Fruit fly (Drosophila melanogaster) whole organism, embryonic: ENCODE results near the gene CG31538.

ENCODE experiments used
- Atf-2 ChIP-seq: fragments of 200-800 bp; sonication (Bioruptor generic); optimal IDR thresholded peaks from 2 replicates; lab custom pipeline; 2016; ENCODE audit warnings: missing biosample characterization, missing genetic modification characterization
- BtbVII ChIP-seq: fragments of 200-800 bp; sonication (Bioruptor generic); optimal IDR thresholded peaks from 3 replicates; lab custom pipeline; 2017; ENCODE audit warnings: missing biosample characterization, mild to moderate bottlenecking, missing genetic modification characterization
- CG10147 ChIP-seq: fragments of 200-800 bp; sonication (Bioruptor generic); optimal IDR thresholded peaks from 2 replicates; lab custom pipeline; 2019; ENCODE audit warnings: missing biosample characterization, mild to moderate bottlenecking, missing genetic modification characterization, moderate library complexity
- CG14965 ChIP-seq: fragments of 200-800 bp; sonication (Bioruptor generic); optimal IDR thresholded peaks from 2 replicates; lab custom pipeline; 2016; ENCODE audit warnings: missing biosample characterization, missing genetic modification characterization, borderline replicate concordance
- CG15073 ChIP-seq: fragments of 200-800 bp; sonication (Bioruptor generic); optimal IDR thresholded peaks from 2 replicates; lab custom pipeline; 2016; ENCODE audit warnings: missing biosample characterization, missing genetic modification characterization
- CG16779 ChIP-seq: fragments of 200-800 bp; sonication (Bioruptor generic); IDR thresholded peaks from 2 replicates; pipeline ENCODE4 v1.3.6; 2022; ENCODE audit warnings: missing biosample characterization, missing genetic modification characterization
- CG16813 ChIP-seq: fragments of 200-800 bp; sonication (Bioruptor generic); IDR thresholded peaks from 3 replicates; pipeline ENCODE4 v1.3.6; 2022; ENCODE audit warnings: missing biosample characterization, missing genetic modification characterization; ENCODE audit not compliant: partially characterized antibody
- CG17328 ChIP-seq: fragments of 200-800 bp; sonication (Bioruptor generic); IDR thresholded peaks from 2 replicates; pipeline ENCODE4 v1.3.6; 2022; ENCODE audit warnings: missing biosample characterization, missing genetic modification characterization
- CG17612 ChIP-seq: fragments of 200-800 bp; sonication (Bioruptor generic); IDR thresholded peaks from 2 replicates; pipeline ENCODE4 v1.3.6; 2022; ENCODE audit warnings: missing biosample characterization, missing genetic modification characterization
- CG17802 ChIP-seq: fragments of 200-800 bp; sonication (Bioruptor generic); optimal IDR thresholded peaks from 2 replicates; lab custom pipeline; 2018; ENCODE audit warnings: missing biosample characterization, mild to moderate bottlenecking, missing genetic modification characterization, moderate library complexity
- CG17829 ChIP-seq: fragments of 200-800 bp; optimal IDR thresholded peaks from 2 replicates; lab custom pipeline; 2019; ENCODE audit warnings: missing biosample characterization, mild to moderate bottlenecking, missing genetic modification characterization, moderate library complexity
- CG2116 ChIP-seq: fragments of 200-800 bp; sonication (Bioruptor generic); optimal IDR thresholded peaks from 3 replicates; lab custom pipeline; 2018; ENCODE audit warnings: missing biosample characterization, mild to moderate bottlenecking, missing genetic modification characterization
- CG32767 ChIP-seq: fragments of 200-800 bp; sonication (Bioruptor generic); IDR thresholded peaks from 2 replicates; pipeline ENCODE4 v1.3.6; 2022; ENCODE audit warnings: missing biosample characterization, missing genetic modification characterization
- CG32772 ChIP-seq: fragments of 200-800 bp; sonication (Bioruptor generic); IDR thresholded peaks from 2 replicates; pipeline ENCODE4 v1.3.6; 2022; ENCODE audit warnings: missing biosample characterization, missing genetic modification characterization
- CG6272 ChIP-seq: fragments of 200-800 bp; sonication (Bioruptor generic); IDR thresholded peaks from 2 replicates; pipeline ENCODE4 v1.3.6; 2022; ENCODE audit warnings: missing biosample characterization, missing genetic modification characterization
- CG8359 ChIP-seq: fragments of 200-800 bp; sonication (Bioruptor generic); optimal IDR thresholded peaks from 2 replicates; lab custom pipeline; 2017; ENCODE audit warnings: missing biosample characterization, mild to moderate bottlenecking, missing genetic modification characterization, borderline replicate concordance
- CG8478 ChIP-seq: fragments of >200 bp; optimal IDR thresholded peaks from 2 replicates; lab custom pipeline; 2018
- CG9437 ChIP-seq: fragments of 200-800 bp; sonication (Bioruptor generic); optimal IDR thresholded peaks from 2 replicates; lab custom pipeline; 2018; ENCODE audit warnings: missing biosample characterization, mild to moderate bottlenecking, missing genetic modification characterization
- Dp ChIP-seq: fragments of 200-800 bp; sonication (Bioruptor generic); optimal IDR thresholded peaks from 2 replicates; lab custom pipeline; 2018; ENCODE audit warnings: missing biosample characterization, mild to moderate bottlenecking, missing genetic modification characterization, moderate library complexity
- H2.0 ChIP-seq: fragments of 200-800 bp; sonication (Bioruptor generic); IDR thresholded peaks from 2 replicates; pipeline ENCODE4 v1.3.6; 2022; ENCODE audit warnings: missing biosample characterization, missing genetic modification characterization
- HLH3B ChIP-seq: fragments of 200-800 bp; sonication (Bioruptor generic); IDR thresholded peaks from 2 replicates; pipeline ENCODE4 v1.3.6; 2022; ENCODE audit warnings: missing biosample characterization, missing genetic modification characterization
- HmgZ ChIP-seq: fragments of 200-800 bp; sonication (Bioruptor generic); optimal IDR thresholded peaks from 2 replicates; lab custom pipeline; 2018; ENCODE audit warnings: missing biosample characterization, mild to moderate bottlenecking, missing genetic modification characterization
- NK7.1 ChIP-seq: fragments of 200-800 bp; sonication (Bioruptor generic); optimal IDR thresholded peaks from 3 replicates; lab custom pipeline; 2016; ENCODE audit warnings: missing biosample characterization, missing genetic modification characterization
- PHDP ChIP-seq: fragments of 200-800 bp; sonication (Bioruptor generic); optimal IDR thresholded peaks from 3 replicates; lab custom pipeline; 2018; ENCODE audit warnings: missing biosample characterization, mild to moderate bottlenecking, missing genetic modification characterization, moderate library complexity
- Pdp1 ChIP-seq, 2 experiments: fragments of 200-800 bp; sonication (Bioruptor generic); optimal IDR thresholded peaks; 3 replicates each; lab custom pipeline; 2016; ENCODE audit warnings: missing biosample characterization in 2 of 2, missing genetic modification characterization in 2 of 2, mild to moderate bottlenecking in 1 of 2, moderate library complexity in 1 of 2
- Poxn ChIP-seq: fragments of 200-800 bp; sonication (Bioruptor generic); IDR thresholded peaks from 2 replicates; pipeline ENCODE4 v1.3.6; 2022; ENCODE audit warnings: missing biosample characterization, missing genetic modification characterization
- Rx ChIP-seq: fragments of 200-800 bp; sonication (Bioruptor generic); IDR thresholded peaks from 2 replicates; pipeline ENCODE4 v1.3.6; 2022; ENCODE audit warnings: missing biosample characterization, missing genetic modification characterization
- al ChIP-seq: fragments of 200-800 bp; sonication (Bioruptor generic); IDR thresholded peaks from 2 replicates; pipeline ENCODE4 v1.3.6; 2022; ENCODE audit warnings: missing biosample characterization, missing genetic modification characterization
- az2 ChIP-seq: fragments of 200-800 bp; sonication (Bioruptor generic); optimal IDR thresholded peaks from 3 replicates; lab custom pipeline; 2016; ENCODE audit warnings: missing biosample characterization, missing genetic modification characterization
- bbx ChIP-seq: fragments of 200-800 bp; sonication (Bioruptor generic); IDR thresholded peaks from 2 replicates; pipeline ENCODE4 v1.3.6; 2022; ENCODE audit warnings: missing biosample characterization, missing genetic modification characterization; ENCODE audit not compliant: partially characterized antibody
- bcd ChIP-seq: fragments of 200-800 bp; sonication (Bioruptor generic); optimal IDR thresholded peaks from 2 replicates; lab custom pipeline; 2017; ENCODE audit warnings: missing biosample characterization, mild to moderate bottlenecking, missing genetic modification characterization
- bigmax ChIP-seq: fragments of 200-800 bp; sonication (Bioruptor generic); optimal IDR thresholded peaks from 2 replicates; lab custom pipeline; 2018; ENCODE audit warnings: missing biosample characterization, mild to moderate bottlenecking, missing genetic modification characterization
- chif ChIP-seq, 2 experiments: fragments of 200-800 bp; sonication (Bioruptor generic); optimal IDR thresholded peaks; 3 replicates each; lab custom pipeline; 2016; ENCODE audit warnings: missing biosample characterization in 2 of 2, missing genetic modification characterization in 2 of 2
- chm ChIP-seq: fragments of 200-800 bp; sonication (Bioruptor generic); IDR thresholded peaks from 2 replicates; pipeline ENCODE4 v1.3.6; 2022; ENCODE audit warnings: missing biosample characterization, missing genetic modification characterization
- da ChIP-seq: fragments of 200-800 bp; sonication (Bioruptor generic); optimal IDR thresholded peaks from 2 replicates; lab custom pipeline; 2016; ENCODE audit warnings: missing biosample characterization, missing genetic modification characterization
- eyg ChIP-seq: fragments of 200-800 bp; sonication (Bioruptor generic); optimal IDR thresholded peaks from 3 replicates; lab custom pipeline; 2016; ENCODE audit warnings: missing biosample characterization, missing genetic modification characterization
- fd3F ChIP-seq: fragments of 200-800 bp; sonication (Bioruptor generic); optimal IDR thresholded peaks from 2 replicates; lab custom pipeline; 2018; ENCODE audit warnings: missing biosample characterization, mild to moderate bottlenecking, missing genetic modification characterization, moderate library complexity
- lab ChIP-seq: fragments of 200-800 bp; sonication (Bioruptor generic); optimal IDR thresholded peaks from 3 replicates; lab custom pipeline; 2017; ENCODE audit warnings: missing biosample characterization, missing genetic modification characterization, mild to moderate bottlenecking, moderate library complexity, missing genetic modification reagents
- oc ChIP-seq: fragments of 200-800 bp; sonication (Bioruptor generic); optimal IDR thresholded peaks from 2 replicates; lab custom pipeline; 2018; ENCODE audit warnings: missing biosample characterization, mild to moderate bottlenecking, missing genetic modification characterization, moderate library complexity
- pb ChIP-seq: fragments of 200-800 bp; sonication (Bioruptor generic); optimal IDR thresholded peaks from 3 replicates; lab custom pipeline; 2016; ENCODE audit warnings: missing biosample characterization, missing genetic modification characterization
- sd ChIP-seq: fragments of 200-800 bp; sonication (Bioruptor generic); optimal IDR thresholded peaks from 3 replicates; lab custom pipeline; 2018; ENCODE audit warnings: missing biosample characterization, mild to moderate bottlenecking, missing genetic modification characterization, moderate library complexity
- sna ChIP-seq: fragments of 200-800 bp; sonication (Bioruptor generic); IDR thresholded peaks from 2 replicates; pipeline ENCODE4 v1.3.6; 2022; ENCODE audit warnings: missing biosample characterization, missing genetic modification characterization; ENCODE audit not compliant: partially characterized antibody
- so ChIP-seq: fragments of 200-800 bp; sonication (Bioruptor generic); IDR thresholded peaks from 3 replicates; pipeline ENCODE4 v1.3.6; 2022; ENCODE audit warnings: missing biosample characterization, missing genetic modification characterization
- tap ChIP-seq: fragments of 200-800 bp; optimal IDR thresholded peaks from 3 replicates; lab custom pipeline; 2019; ENCODE audit warnings: missing biosample characterization, mild to moderate bottlenecking, missing genetic modification characterization, moderate library complexity
- tin ChIP-seq: fragments of 200-800 bp; sonication (Bioruptor generic); optimal IDR thresholded peaks from 3 replicates; lab custom pipeline; 2016; ENCODE audit warnings: missing biosample characterization, missing genetic modification characterization
- twi ChIP-seq: fragments of 200-800 bp; optimal IDR thresholded peaks from 2 replicates; lab custom pipeline; 2019; ENCODE audit warnings: missing biosample characterization, mild to moderate bottlenecking, missing genetic modification characterization, moderate library complexity
- wdn ChIP-seq: fragments of 200-800 bp; sonication (Bioruptor generic); IDR thresholded peaks from 2 replicates; pipeline ENCODE4 v1.3.6; 2022; ENCODE audit warnings: missing biosample characterization, missing genetic modification characterization
- zen ChIP-seq: fragments of 200-800 bp; sonication (Bioruptor generic); optimal IDR thresholded peaks from 3 replicates; lab custom pipeline; 2018; ENCODE audit warnings: missing biosample characterization, mild to moderate bottlenecking, missing genetic modification characterization, moderate library complexity
- zen2 ChIP-seq: fragments of 200-800 bp; sonication (Bioruptor generic); IDR thresholded peaks from 3 replicates; pipeline ENCODE4 v1.3.6; 2022; ENCODE audit warnings: missing biosample characterization, missing genetic modification characterization; ENCODE audit not compliant: partially characterized antibody

The CG31538 gene

DNA sequence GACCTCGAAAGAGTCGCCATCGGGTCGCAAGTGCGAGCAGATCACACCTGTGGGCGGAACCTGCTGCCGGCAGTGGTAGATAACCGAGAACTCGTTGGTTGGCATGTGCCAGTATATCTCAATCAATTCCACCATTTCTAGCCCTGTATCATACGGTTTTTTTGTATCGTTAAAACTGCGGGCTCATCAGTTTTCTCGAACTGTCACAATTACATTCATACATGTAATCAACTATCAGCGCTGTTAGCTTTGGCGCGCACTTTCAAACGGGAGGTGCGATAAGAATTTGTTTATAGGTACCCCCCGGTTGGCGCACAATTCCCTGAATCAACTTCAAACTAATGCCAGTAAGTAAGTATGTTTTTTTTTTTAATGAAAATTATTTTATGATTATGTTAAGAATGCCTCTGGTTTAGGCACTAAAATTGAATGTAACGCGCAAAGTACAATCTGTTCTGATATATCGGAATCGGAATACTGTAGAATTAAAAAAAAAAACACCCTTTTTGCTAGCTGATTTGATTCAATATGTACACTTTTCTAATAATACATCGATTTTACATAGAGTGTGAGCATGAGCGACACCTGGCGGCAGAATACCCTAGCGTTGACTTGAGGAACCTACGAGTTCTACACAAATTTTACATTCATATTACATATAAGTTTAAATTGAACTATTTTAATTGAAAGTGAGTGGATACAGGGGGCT, 21.1 kb upstream of the CG31538 start (continued):
- TF ChIP-seq bigmax (GFP tag; lab: Kevin White, UChicago) (peak; percentile 4), zen2 (GFP tag; lab: Robert Waterston, UW) (no peak), bbx (GFP tag; lab: Robert Waterston, UW) (peak; percentile 47), H2.0 (peak; percentile 55), BtbVII (GFP tag; lab: Kevin White, UChicago) (peak; percentile 49), CG9437 (GFP tag; lab: Kevin White, UChicago) (no peak), chif (GFP tag; optimal IDR thresholded peaks at IDR 0.05; lab: Kevin White, UChicago) (peak in 1 of 2 experiments; percentile 76), CG10147 (peak; percentile 14), CG8359 (GFP tag; lab: Kevin White, UChicago) (no peak), NK7.1 (GFP tag; lab: Kevin White, UChicago) (no peak), Pdp1 (GFP tag; optimal IDR thresholded peaks at IDR 0.05; lab: Kevin White, UChicago) (peak; percentile 50 to 71), Poxn (GFP tag; lab: Robert Waterston, UW) (no peak), CG16813 (GFP tag; lab: Robert Waterston, UW) (peak; percentile 67), chm (GFP tag; lab: Robert Waterston, UW) (0 out of 2 replicates have a peak, but pooled peaks have one; percentile 54), CG17802 (tag; lab: Kevin White, UChicago) (no peak), fd3F (GFP tag; lab: Kevin White, UChicago) (peak; percentile 48), CG8478 (lab: Kevin White, UChicago) (no peak), pb (peak; percentile 18), Atf-2 (peak; percentile 14), CG2116 (GFP tag; lab: Kevin White, UChicago) (peak; percentile 38), CG6272 (peak; percentile 44), CG17829 (tag; lab: Kevin White, UChicago) (peak; percentile 60), oc (tag; lab: Kevin White, UChicago) (no peak), sna (GFP tag; lab: Robert Waterston, UW) (no peak), eyg (GFP tag; lab: Kevin White, UChicago) (peak; percentile 6), al (GFP tag; lab: Robert Waterston, UW) (peak; percentile 57; the same call in 1 of the 2 replicates), CG32772 (peak; percentile 83), CG16779 (GFP tag; lab: Robert Waterston, UW) (peak; percentile 31; the same call in 1 of the 2 replicates), CG14965 (GFP tag; lab: Kevin White, UChicago) (peak; percentile 83), zen (tag; lab: Kevin White, UChicago) (no peak), twi (tag; lab: Kevin White, UChicago) (no peak), CG17612 (GFP tag; lab: Robert Waterston, UW) (no peak), sd (peak; percentile 28), az2 (GFP tag; lab: Kevin White, UChicago) (peak; percentile 70), bcd (GFP tag; lab: Kevin White, UChicago) (peak; percentile 61), HmgZ (tag; lab: Kevin White, UChicago) (peak; percentile 70), wdn (GFP tag; lab: Robert Waterston, UW) (peak; percentile 35; the same call in 1 of the 2 replicates), Rx (GFP tag; lab: Robert Waterston, UW) (peak; percentile 44), Dp (GFP tag; lab: Kevin White, UChicago) (peak; percentile 64), tap (tag; lab: Kevin White, UChicago) (no peak), lab (peak; percentile 52), PHDP (peak; percentile 46), CG32767 (GFP tag; lab: Robert Waterston, UW) (no peak), HLH3B (GFP tag; lab: Robert Waterston, UW) (peak; percentile 46; the same call in 1 of the 2 replicates), da (GFP tag; lab: Kevin White, UChicago) (no peak), CG15073 (GFP tag; lab: Kevin White, UChicago) (peak; percentile 14), CG17328 (GFP tag; lab: Robert Waterston, UW) (no peak), so (GFP tag; lab: Robert Waterston, UW) (no peak), tin (peak; percentile 61)
